Fruit fly (Drosophila melanogaster): ENCODE results near the gene CG14957.

- TF ChIP-seq ttk (optimal IDR thresholded peaks at IDR 0.05) (no peak), psq (optimal IDR thresholded peaks at IDR 0.05) (no peak), Sin3A (optimal IDR thresholded peaks at IDR 0.05) (no peak), Myc (optimal IDR thresholded peaks at IDR 0.05) (no peak), h (optimal IDR thresholded peaks at IDR 0.05) (no peak), insv (optimal IDR thresholded peaks at IDR 0.05) (no peak)
Observed at dm6 chr3L:3178530-3179096, 8.8 kb upstream of the CG14957 start, which contains the start of the genes MnM and Girdin.
